Worm (Caenorhabditis elegans) whole organism, late embryonic: ENCODE results near the gene nth-1.

Experiments
- C08G9.2 ChIP-seq: sonication (generic microtip); optimal IDR thresholded peaks from 2 replicates; lab custom pipeline; 2016; ENCODE audit warnings: mild to moderate bottlenecking, missing genetic modification characterization, moderate library complexity, missing compliant biosample characterization
- F13H6.1 ChIP-seq: sonication (generic microtip); optimal IDR thresholded peaks from 2 replicates; lab custom pipeline; 2016; ENCODE audit warnings: missing genetic modification characterization, missing compliant biosample characterization
- T23F11.4 ChIP-seq: fragments of 200-800 bp; sonication (Bioruptor generic); optimal IDR thresholded peaks from 2 replicates; lab custom pipeline; 2018; ENCODE audit warnings: mild to moderate bottlenecking, missing genetic modification characterization, missing compliant biosample characterization
- Y22D7AL.16 ChIP-seq: sonication (generic microtip); optimal IDR thresholded peaks from 2 replicates; lab custom pipeline; 2016; ENCODE audit warnings: missing genetic modification characterization, missing compliant biosample characterization
- ama-1 ChIP-seq: fragments of 150-350 bp; optimal IDR thresholded peaks from 2 replicates; lab custom pipeline; 2014
- ceh-14 ChIP-seq: sonication (generic microtip); optimal IDR thresholded peaks from 2 replicates; lab custom pipeline; 2016; ENCODE audit warnings: missing genotype, missing genetic modification characterization, missing compliant biosample characterization
- ceh-18 ChIP-seq: sonication (generic microtip); optimal IDR thresholded peaks from 2 replicates; lab custom pipeline; 2016; ENCODE audit warnings: missing genetic modification characterization, missing compliant biosample characterization
- ceh-19 ChIP-seq: fragments of 200-800 bp; sonication (Bioruptor generic); optimal IDR thresholded peaks from 2 replicates; lab custom pipeline; 2018; ENCODE audit warnings: mild to moderate bottlenecking, missing genetic modification characterization, missing compliant biosample characterization
- ceh-22 ChIP-seq: sonication (generic microtip); optimal IDR thresholded peaks from 2 replicates; lab custom pipeline; 2017; ENCODE audit warnings: missing biosample characterization, missing genetic modification characterization
- ceh-24 ChIP-seq: sonication (generic microtip); optimal IDR thresholded peaks from 2 replicates; lab custom pipeline; 2016; ENCODE audit warnings: mild to moderate bottlenecking, missing genetic modification characterization, missing compliant biosample characterization
- ceh-30 ChIP-seq: fragments of 150-350 bp; optimal IDR thresholded peaks from 2 replicates; lab custom pipeline; 2014; ENCODE audit warnings: missing biosample characterization, missing genetic modification characterization
- ceh-31 ChIP-seq: sonication (generic microtip); optimal IDR thresholded peaks from 2 replicates; lab custom pipeline; 2016; ENCODE audit warnings: missing genetic modification characterization, missing compliant biosample characterization
- ceh-34 ChIP-seq: sonication (generic microtip); optimal IDR thresholded peaks from 2 replicates; lab custom pipeline; 2016; ENCODE audit warnings: mild to moderate bottlenecking, missing genetic modification characterization, missing compliant biosample characterization
- ceh-45 ChIP-seq: fragments of 200-800 bp; sonication (Bioruptor generic); IDR thresholded peaks from 2 replicates; pipeline ENCODE4 v1.3.6; 2022; ENCODE audit warnings: missing genetic modification reagents, missing genetic modification characterization, missing compliant biosample characterization
- ceh-48 ChIP-seq: sonication (generic microtip); optimal IDR thresholded peaks from 2 replicates; lab custom pipeline; 2016; ENCODE audit warnings: missing genetic modification characterization, inconsistent platforms, missing compliant biosample characterization
- ceh-6 ChIP-seq: fragments of 200-800 bp; sonication (Bioruptor generic); optimal IDR thresholded peaks from 2 replicates; lab custom pipeline; 2018; ENCODE audit warnings: mild to moderate bottlenecking, missing genetic modification characterization, missing compliant biosample characterization
- ceh-9 ChIP-seq: sonication (generic microtip); optimal IDR thresholded peaks from 2 replicates; lab custom pipeline; 2016; ENCODE audit warnings: mild to moderate bottlenecking, missing genetic modification characterization, inconsistent platforms, missing compliant biosample characterization
- elt-2 ChIP-seq: sonication (generic microtip); optimal IDR thresholded peaks from 2 replicates; lab custom pipeline; 2016; ENCODE audit warnings: missing genetic modification reagents, missing genetic modification characterization, missing compliant biosample characterization
- elt-4 ChIP-seq: sonication (generic microtip); optimal IDR thresholded peaks from 2 replicates; lab custom pipeline; 2016; ENCODE audit warnings: missing genetic modification characterization, missing compliant biosample characterization
- ets-4 ChIP-seq: sonication (generic microtip); optimal IDR thresholded peaks from 2 replicates; lab custom pipeline; 2016; ENCODE audit warnings: missing genetic modification characterization, missing compliant biosample characterization
- fax-1 ChIP-seq: sonication (generic microtip); optimal IDR thresholded peaks from 2 replicates; lab custom pipeline; 2016; ENCODE audit warnings: missing genotype, missing genetic modification characterization, missing compliant biosample characterization
- hlh-15 ChIP-seq: sonication (generic microtip); optimal IDR thresholded peaks from 2 replicates; lab custom pipeline; 2016; ENCODE audit warnings: missing genetic modification characterization, missing compliant biosample characterization
- hlh-30 ChIP-seq: sonication (generic microtip); optimal IDR thresholded peaks from 2 replicates; lab custom pipeline; 2017; ENCODE audit warnings: antibody characterized with exemption, missing genetic modification characterization, missing compliant biosample characterization; ENCODE audit not compliant: insufficient read depth
- hlh-6 ChIP-seq: sonication (generic microtip); optimal IDR thresholded peaks from 2 replicates; lab custom pipeline; 2016; ENCODE audit warnings: missing genotype, missing genetic modification characterization, missing compliant biosample characterization
- hlh-8 ChIP-seq: sonication (generic microtip); optimal IDR thresholded peaks from 2 replicates; lab custom pipeline; 2016; ENCODE audit warnings: missing genotype, missing genetic modification characterization, missing compliant biosample characterization
- lim-6 ChIP-seq: sonication (generic microtip); optimal IDR thresholded peaks from 2 replicates; lab custom pipeline; 2016; ENCODE audit warnings: missing genetic modification characterization, missing compliant biosample characterization
- lin-11 ChIP-seq: fragments of 200-800 bp; sonication (Bioruptor generic); optimal IDR thresholded peaks from 2 replicates; lab custom pipeline; 2018; ENCODE audit warnings: mild to moderate bottlenecking, missing genetic modification characterization, missing compliant biosample characterization
- madf-2 ChIP-seq: sonication (generic microtip); optimal IDR thresholded peaks from 2 replicates; lab custom pipeline; 2017; ENCODE audit warnings: missing genetic modification characterization, missing compliant biosample characterization
- nfya-1 ChIP-seq: sonication (generic microtip); optimal IDR thresholded peaks from 2 replicates; lab custom pipeline; 2017; ENCODE audit warnings: missing genetic modification characterization, mild to moderate bottlenecking, missing compliant biosample characterization, antibody characterized with exemption, moderate library complexity
- nhr-11 ChIP-seq: fragments of 150-350 bp; optimal IDR thresholded peaks from 2 replicates; lab custom pipeline; 2014; ENCODE audit warnings: missing biosample characterization, missing genetic modification characterization
- odd-2 ChIP-seq: sonication (generic microtip); optimal IDR thresholded peaks from 2 replicates; lab custom pipeline; 2017; ENCODE audit warnings: antibody characterized with exemption, mild to moderate bottlenecking, missing genetic modification characterization, missing compliant biosample characterization
- pat-9 ChIP-seq: fragments of 200-800 bp; sonication (Bioruptor generic); optimal IDR thresholded peaks from 2 replicates; lab custom pipeline; 2018; ENCODE audit warnings: mild to moderate bottlenecking, missing genetic modification characterization, moderate library complexity, missing compliant biosample characterization
- pax-1 ChIP-seq: fragments of 150-350 bp; optimal IDR thresholded peaks from 2 replicates; lab custom pipeline; 2014; ENCODE audit warnings: missing biosample characterization, missing genetic modification characterization
- pqm-1 ChIP-seq: sonication (generic microtip); optimal IDR thresholded peaks from 2 replicates; lab custom pipeline; 2016; ENCODE audit warnings: missing genetic modification characterization, missing compliant biosample characterization
- sox-4 ChIP-seq: sonication (generic microtip); optimal IDR thresholded peaks from 2 replicates; lab custom pipeline; 2017; ENCODE audit warnings: mild to moderate bottlenecking, missing genetic modification characterization, inconsistent platforms, missing compliant biosample characterization
- syd-9 ChIP-seq: sonication (generic microtip); optimal IDR thresholded peaks from 2 replicates; lab custom pipeline; 2016; ENCODE audit warnings: mild to moderate bottlenecking, missing genetic modification characterization, moderate library complexity, missing compliant biosample characterization
- tbx-2 ChIP-seq: sonication (generic microtip); optimal IDR thresholded peaks from 2 replicates; lab custom pipeline; 2016; ENCODE audit warnings: missing genetic modification characterization, missing compliant biosample characterization
- tbx-7 ChIP-seq: sonication (generic microtip); optimal IDR thresholded peaks from 2 replicates; lab custom pipeline; 2016; ENCODE audit warnings: missing genotype, missing genetic modification characterization, missing compliant biosample characterization
- unc-42 ChIP-seq: sonication (generic microtip); optimal IDR thresholded peaks from 2 replicates; lab custom pipeline; 2016; ENCODE audit warnings: missing genotype, missing genetic modification characterization, missing compliant biosample characterization
- unc-55 ChIP-seq: sonication (generic microtip); optimal IDR thresholded peaks from 2 replicates; lab custom pipeline; 2017; ENCODE audit warnings: missing biosample characterization, missing genetic modification reagents, missing genetic modification characterization
- unc-86 ChIP-seq: sonication (generic microtip); optimal IDR thresholded peaks from 2 replicates; lab custom pipeline; 2016; ENCODE audit warnings: missing genetic modification characterization, missing compliant biosample characterization
- zip-5 ChIP-seq: sonication (generic microtip); optimal IDR thresholded peaks from 2 replicates; lab custom pipeline; 2016; ENCODE audit warnings: missing genetic modification characterization, missing compliant biosample characterization
- ztf-16 ChIP-seq: sonication (generic microtip); optimal IDR thresholded peaks from 2 replicates; lab custom pipeline; 2017; ENCODE audit warnings: missing genetic modification characterization, missing compliant biosample characterization

nth-1 gene

DNA sequence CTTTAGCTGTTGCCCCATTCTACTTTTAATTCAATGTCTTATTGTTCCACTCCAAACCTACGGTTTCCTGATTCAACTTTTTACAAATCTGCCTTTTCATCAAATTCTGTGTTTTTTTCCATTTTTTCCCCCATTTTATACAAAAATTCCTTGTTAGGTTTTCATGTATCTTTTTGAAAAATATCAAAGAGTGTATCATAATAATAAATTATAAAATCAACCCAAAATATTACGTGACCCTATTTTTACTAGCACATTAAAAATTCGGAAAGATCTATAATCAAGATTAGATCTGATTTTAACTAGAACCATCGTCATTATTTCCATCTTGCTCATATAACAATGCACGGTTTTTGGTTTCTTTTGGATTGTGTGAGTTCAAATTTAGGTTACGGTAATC, 26.1 kb upstream of the nth-1 start, which contains the start of gene H38K22.6 (continued):
- TF ChIP-seq ets-4: no peak
- TF ChIP-seq ceh-18: no peak
- TF ChIP-seq zip-5 (tag; lab: Kevin White, UChicago): no peak

DNA sequence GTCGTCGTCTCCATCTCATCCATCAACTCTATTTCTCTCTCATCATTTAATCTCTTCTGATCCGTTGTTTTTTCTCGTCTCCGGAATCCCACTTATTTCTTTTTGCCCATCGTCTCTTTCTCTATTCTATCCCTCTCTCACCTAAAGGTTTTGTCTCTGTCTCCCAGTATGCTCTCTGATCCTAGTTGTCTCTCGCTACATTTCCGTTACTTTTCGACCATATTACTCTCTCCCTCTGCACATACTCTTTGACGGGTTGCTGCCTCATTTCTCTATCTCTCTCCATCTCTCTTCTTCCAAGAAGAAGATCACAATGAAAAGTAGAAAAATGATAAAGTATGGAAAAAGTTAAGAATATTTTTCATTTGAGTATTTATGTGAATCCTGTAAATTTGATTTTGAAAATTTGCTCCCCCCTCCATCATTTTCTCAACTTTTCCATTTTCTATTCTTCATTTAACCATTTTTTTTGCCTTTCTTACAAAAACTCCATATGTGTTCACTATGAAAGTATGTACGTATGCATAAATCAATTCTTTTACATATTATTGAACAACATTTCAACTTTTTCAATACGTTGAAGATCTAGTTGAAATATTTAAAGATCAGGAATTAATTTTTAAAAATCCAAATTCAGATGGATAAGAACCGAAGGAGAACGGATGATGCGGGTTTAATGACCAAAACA, 23.2 kb upstream of the nth-1 start, which contains the start of gene tag-131:
Gene tag-131, plus strand, starts transcription at position 638 of the 688 bp plus-strand sequence.
- peak; percentile 36 for TF ChIP-seq ceh-18
- no peak for TF ChIP-seq ceh-19
- peak; percentile 81 for TF ChIP-seq unc-55 (GFP tag; lab: Kevin White, UChicago)
- peak; percentile 31 for TF ChIP-seq tbx-2 (tag; lab: Kevin White, UChicago)
- peak; percentile 63 for TF ChIP-seq nfya-1 (tag; lab: Kevin White, UChicago)
- TF ChIP-seq ceh-48 (tag; lab: Kevin White, UChicago): no peak

DNA sequence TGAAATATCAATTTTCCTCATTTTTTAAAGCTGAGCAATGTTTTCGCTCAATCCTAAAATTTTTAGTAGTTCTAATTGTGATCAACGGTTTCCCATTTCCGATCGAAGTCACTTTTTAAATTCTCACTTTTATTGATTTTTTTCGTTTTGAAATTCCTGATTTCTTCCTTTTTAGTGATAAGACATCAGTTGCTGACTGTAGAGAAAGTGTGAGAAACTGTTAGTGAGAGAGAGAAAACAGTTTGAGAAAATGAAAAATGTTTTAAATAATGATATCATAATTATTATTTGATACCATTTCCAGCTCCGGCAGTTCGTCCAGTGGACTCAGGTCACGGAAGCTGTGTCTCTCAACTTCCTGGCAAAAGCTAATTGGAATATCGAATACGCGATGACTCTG, 20.4 kb upstream of the nth-1 start:
- no peak for TF ChIP-seq elt-4 (tag; lab: Kevin White, UChicago)
- TF ChIP-seq madf-2 (tag; lab: Kevin White, UChicago): no peak
- TF ChIP-seq unc-55 (GFP tag; lab: Kevin White, UChicago): no peak
- TF ChIP-seq ceh-19: no peak
- TF ChIP-seq ceh-14 (tag; lab: Kevin White, UChicago): no peak
- TF ChIP-seq ceh-31 (tag; lab: Kevin White, UChicago): no peak
- TF ChIP-seq elt-2 (tag; lab: Kevin White, UChicago): no peak
- TF ChIP-seq ceh-9 (tag; lab: Kevin White, UChicago): no peak
- TF ChIP-seq pax-1 (tag; lab: Kevin White, UChicago): no peak
- TF ChIP-seq C08G9.2 (tag; lab: Kevin White, UChicago): no peak
- TF ChIP-seq odd-2 (tag; lab: Kevin White, UChicago): no peak
- no peak for TF ChIP-seq unc-42
- TF ChIP-seq lin-11 (tag; lab: Kevin White, UChicago): no peak
- no peak for TF ChIP-seq ceh-45
- TF ChIP-seq ceh-6 (GFP tag; lab: Kevin White, UChicago): no peak
- TF ChIP-seq, all 69 proteins: peak for 0

DNA sequence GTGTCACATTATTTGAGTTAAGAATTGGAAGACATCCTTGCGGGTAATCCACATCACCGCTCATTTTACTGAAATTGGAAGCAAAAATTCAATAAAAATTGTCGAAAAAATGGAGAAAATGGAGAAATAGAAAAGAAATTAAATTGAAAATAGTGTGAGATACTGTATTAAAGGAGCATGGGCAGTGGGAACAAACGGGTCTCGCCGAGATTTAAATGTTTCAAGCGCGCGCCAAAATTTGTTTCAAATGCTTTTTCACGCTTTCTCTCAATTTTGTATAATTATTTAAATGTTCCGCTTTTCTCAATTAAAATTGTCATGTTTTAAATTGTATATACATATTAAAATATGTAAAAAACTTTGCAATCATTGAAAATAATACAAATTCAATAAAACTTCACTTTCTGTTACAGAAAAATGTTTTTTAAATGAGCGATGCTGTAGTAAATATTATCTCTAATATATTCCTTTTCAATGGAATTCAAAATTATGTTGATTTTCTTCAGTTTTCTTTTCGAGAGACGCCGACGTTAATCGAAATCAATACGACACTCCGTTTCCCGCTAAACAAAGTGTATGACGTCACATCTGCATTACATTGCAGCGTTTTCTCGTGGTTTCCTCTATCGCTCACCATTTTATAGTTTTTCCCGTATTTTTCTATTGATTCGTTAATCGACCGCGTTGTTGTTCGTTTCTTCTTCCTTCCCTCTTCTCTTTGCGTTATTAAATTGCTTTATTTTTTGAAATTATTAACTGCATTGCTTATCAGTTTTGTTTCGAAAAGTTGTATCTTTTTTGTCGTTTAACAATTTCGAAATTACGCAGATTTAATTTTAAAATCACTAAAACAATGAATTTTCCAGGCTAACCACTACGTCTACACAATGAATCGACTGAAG, 19.3 kb upstream of the nth-1 start, which contains the start of the genes evl-14 and dcn-1:
Gene evl-14, minus strand, starts transcription at position 68 of the 902 bp plus-strand sequence.
Gene dcn-1, plus strand, starts transcription at position 852 of the 902 bp plus-strand sequence.
- TF ChIP-seq hlh-6 (tag; lab: Kevin White, UChicago) (no peak), F13H6.1 (tag; lab: Kevin White, UChicago) (no peak), hlh-15 (tag; lab: Kevin White, UChicago) (no peak), ceh-22 (tag; lab: Kevin White, UChicago) (no peak), unc-86 (tag; lab: Kevin White, UChicago) (no peak), ama-1 (no peak), lim-6 (tag; lab: Kevin White, UChicago) (no peak), C08G9.2 (tag; lab: Kevin White, UChicago) (no peak), ceh-45 (no peak), syd-9 (tag; lab: Kevin White, UChicago) (no peak), fax-1 (no peak), elt-2 (tag; lab: Kevin White, UChicago) (peak; percentile 32), hlh-8 (tag; lab: Kevin White, UChicago) (no peak), ceh-48 (tag; lab: Kevin White, UChicago) (peak; percentile 63), ceh-6 (GFP tag; lab: Kevin White, UChicago) (no peak), ztf-16 (tag; lab: Kevin White, UChicago) (no peak), ceh-31 (tag; lab: Kevin White, UChicago) (peak; percentile 58), unc-42 (no peak), T23F11.4 (no peak), ceh-34 (tag; lab: Kevin White, UChicago) (no peak), pqm-1 (tag; lab: Kevin White, UChicago) (no peak), tbx-7 (tag; lab: Kevin White, UChicago) (no peak), madf-2 (tag; lab: Kevin White, UChicago) (no peak), ceh-9 (tag; lab: Kevin White, UChicago) (no peak), ceh-30 (tag; lab: Kevin White, UChicago) (peak; percentile 12), ets-4 (no peak), nhr-11 (tag; lab: Kevin White, UChicago) (no peak), hlh-30 (tag; lab: Kevin White, UChicago) (peak; percentile 63), pat-9 (tag; lab: Kevin White, UChicago) (no peak), sox-4 (tag; lab: Kevin White, UChicago) (no peak), Y22D7AL.16 (tag; lab: Kevin White, UChicago) (no peak), ceh-24 (tag; lab: Kevin White, UChicago) (no peak)
